Fruit fly (Drosophila melanogaster): Measurements from ENCODE around the gene CG14259.

- TF ChIP-seq insv (optimal IDR thresholded peaks at IDR 0.05) (no peak), psq (optimal IDR thresholded peaks at IDR 0.05) (no peak), h (optimal IDR thresholded peaks at IDR 0.05) (no peak), Myc (optimal IDR thresholded peaks at IDR 0.05) (no peak), ttk (optimal IDR thresholded peaks at IDR 0.05) (no peak), Sin3A (optimal IDR thresholded peaks at IDR 0.05) (no peak)
Observed at dm6 chr3R:27129580-27130385, 35.5 kb downstream of the CG14259 start.
